Fruit fly (Drosophila melanogaster): ENCODE results near the gene Or74a.

Or74a gene

dm6 chr3L:17325418-17325817 is 3.6 kb downstream of the Or74a start, which contains the start of gene CG13725:
TSS of gene CG13725 (minus strand) at chr3L:17325518.
- no peak for TF ChIP-seq noc (tag; optimal IDR thresholded peaks at IDR 0.05)

dm6 chr3L:17322541-17322940 is 6.4 kb downstream of the Or74a start, which contains the start of gene CG13724:
TSS of gene CG13724 (plus strand) at chr3L:17322841.
- no peak for TF ChIP-seq noc (tag; optimal IDR thresholded peaks at IDR 0.05)

- no peak for TF ChIP-seq noc (tag; optimal IDR thresholded peaks at IDR 0.05)
Observed at dm6 chr3L:17320711-17321110, 8.3 kb downstream of the Or74a start, which contains the start of gene ND-24L. TSS of gene ND-24L (minus strand) at chr3L:17320811.

dm6 chr3L:17316220-17316619 is 12.7 kb downstream of the Or74a start:
- TF ChIP-seq noc (tag; optimal IDR thresholded peaks at IDR 0.05), result no peak

- no peak for TF ChIP-seq noc (tag; optimal IDR thresholded peaks at IDR 0.05)
Observed at dm6 chr3L:17310509-17310908, 18.5 kb downstream of the Or74a start.

- no peak for TF ChIP-seq noc (tag; optimal IDR thresholded peaks at IDR 0.05)
Observed at dm6 chr3L:17292205-17292604, 36.8 kb downstream of the Or74a start.

Data from whole organism, larva.